Fruit fly (Drosophila melanogaster): ENCODE results near the gene LManIII.

The LManIII gene

dm6 chr2L:8717618-8718336 lies 50.7 kb downstream of the LManIII start (continued):
- peak; percentile 43 for TF ChIP-seq shn (GFP tag; optimal IDR thresholded peaks at IDR 0.05)
- TF ChIP-seq vnd (GFP tag; IDR thresholded peaks at IDR 0.05; ENCODE audit: partially characterized antibody) = no peak
- TF ChIP-seq dm (GFP tag; optimal IDR thresholded peaks at IDR 0.05) = peak; percentile 63
- TF ChIP-seq CG10654 (GFP tag; optimal IDR thresholded peaks at IDR 0.05) = peak; percentile 77
- TF ChIP-seq H15 (GFP tag; IDR thresholded peaks at IDR 0.05) = peak; percentile 73; the same call in 2 of the 3 replicates
- TF ChIP-seq CG13624 (GFP tag; optimal IDR thresholded peaks at IDR 0.05) = peak; percentile 52
- peak; percentile 92 for TF ChIP-seq CG18262 (tag; optimal IDR thresholded peaks at IDR 0.05)
- TF ChIP-seq CG5953 (GFP tag; IDR thresholded peaks at IDR 0.05) = no peak; the same call in 1 of the 2 replicates
- peak; percentile 40 for TF ChIP-seq ara (GFP tag; IDR thresholded peaks at IDR 0.05)
- TF ChIP-seq jing (GFP tag; optimal IDR thresholded peaks at IDR 0.05) = peak; percentile 43
- TF ChIP-seq Fer1 (GFP tag; optimal IDR thresholded peaks at IDR 0.05) = peak; percentile 91
- no peak for TF ChIP-seq CG4360 (GFP tag; IDR thresholded peaks at IDR 0.05)
- peak; percentile 93 for TF ChIP-seq Sox102F (GFP tag; optimal IDR thresholded peaks at IDR 0.05)
- peak; percentile 23 for TF ChIP-seq NC2β (GFP tag; optimal IDR thresholded peaks at IDR 0.05)
- no peak for TF ChIP-seq her (GFP tag; optimal IDR thresholded peaks at IDR 0.05)
- TF ChIP-seq CG1792 (GFP tag; optimal IDR thresholded peaks at IDR 0.05) = peak; percentile 37
- TF ChIP-seq Taf1 (GFP tag; IDR thresholded peaks at IDR 0.05) = peak; percentile 46; the same call in 1 of the 2 replicates
- TF ChIP-seq CkIIα-i1 (GFP tag; IDR thresholded peaks at IDR 0.05) = no peak
- no peak for TF ChIP-seq sc (optimal IDR thresholded peaks at IDR 0.05)
- peak; percentile 74 for TF ChIP-seq sc (GFP tag; optimal IDR thresholded peaks at IDR 0.05)
- peak; percentile 60 for TF ChIP-seq CG4617 (GFP tag; optimal IDR thresholded peaks at IDR 0.05; ENCODE audit: borderline replicate concordance)
- peak; percentile 89 for TF ChIP-seq Max (GFP tag; optimal IDR thresholded peaks at IDR 0.05)
- peak; percentile 66 for TF ChIP-seq CG6654 (GFP tag; optimal IDR thresholded peaks at IDR 0.05)
- TF ChIP-seq CG1024 (GFP tag; IDR thresholded peaks at IDR 0.05) = peak; percentile 64; the same call in 1 of the 2 replicates
- no peak for TF ChIP-seq CG14860 (GFP tag; IDR thresholded peaks at IDR 0.05; ENCODE audit: partially characterized antibody)
- peak; percentile 67; the same call in 2 of the 3 replicates for TF ChIP-seq CG14050 (GFP tag; IDR thresholded peaks at IDR 0.05)
- TF ChIP-seq ssp (GFP tag; IDR thresholded peaks at IDR 0.05) = peak; percentile 58; the same call in 1 of the 2 replicates
- TF ChIP-seq HLHmδ (GFP tag; optimal IDR thresholded peaks at IDR 0.05) = peak; percentile 75
- TF ChIP-seq Sry-β (GFP tag; optimal IDR thresholded peaks at IDR 0.05) = peak; percentile 16
- peak; percentile 88 for TF ChIP-seq Dbx (GFP tag; IDR thresholded peaks at IDR 0.05)
- TF ChIP-seq Dll (GFP tag; IDR thresholded peaks at IDR 0.05; ENCODE audit: partially characterized antibody) = peak; percentile 47; the same call in 1 of the 4 replicates
- peak; percentile 42 for TF ChIP-seq schlank (tag; optimal IDR thresholded peaks at IDR 0.05)
- TF ChIP-seq danr (GFP tag; IDR thresholded peaks at IDR 0.05) = peak; percentile 66
- TF ChIP-seq otp (GFP tag; IDR thresholded peaks at IDR 0.05) = peak; percentile 48; the same call in 1 of the 3 replicates
- TF ChIP-seq sima (GFP tag; optimal IDR thresholded peaks at IDR 0.05) = peak; percentile 49
- peak; percentile 76 for TF ChIP-seq CG31224 (GFP tag; IDR thresholded peaks at IDR 0.05)
- peak; percentile 90 for TF ChIP-seq unpg (GFP tag; optimal IDR thresholded peaks at IDR 0.05)
- TF ChIP-seq seq (GFP tag; IDR thresholded peaks at IDR 0.05) = peak; percentile 63
- peak; percentile 97 for TF ChIP-seq CoRest (tag; optimal IDR thresholded peaks at IDR 0.05)
- no peak for TF ChIP-seq pfk (GFP tag; optimal IDR thresholded peaks at IDR 0.05)
- peak; percentile 63 for TF ChIP-seq psq (GFP tag; optimal IDR thresholded peaks at IDR 0.05)
- TF ChIP-seq CG30403 (GFP tag; optimal IDR thresholded peaks at IDR 0.05) = peak; percentile 96
- TF ChIP-seq CG3847 (GFP tag; IDR thresholded peaks at IDR 0.05) = peak; percentile 72
- TF ChIP-seq CG17186 (GFP tag; optimal IDR thresholded peaks at IDR 0.05) = no peak
- no peak for TF ChIP-seq CG15479 (GFP tag; optimal IDR thresholded peaks at IDR 0.05)
- peak; percentile 81 for TF ChIP-seq CG9932 (GFP tag; IDR thresholded peaks at IDR 0.05)
- peak; percentile 73 for TF ChIP-seq wek (GFP tag; optimal IDR thresholded peaks at IDR 0.05)
- TF ChIP-seq Blimp-1 (GFP tag; optimal IDR thresholded peaks at IDR 0.05) = peak; percentile 85
- TF ChIP-seq tx (GFP tag; optimal IDR thresholded peaks at IDR 0.05) = peak; percentile 37
- TF ChIP-seq grau (tag; optimal IDR thresholded peaks at IDR 0.05) = peak; percentile 95

Measured in whole organism, embryonic.